Worm (Caenorhabditis elegans) whole organism, late embryonic: ENCODE results near the gene spp-9.

ENCODE experiments used
- ama-1 ChIP-seq: fragments of 150-350 bp; optimal IDR thresholded peaks from 2 replicates; lab custom pipeline; 2014
- ceh-19 ChIP-seq: fragments of 200-800 bp; sonication (Bioruptor generic); optimal IDR thresholded peaks from 2 replicates; lab custom pipeline; 2018; ENCODE audit warnings: mild to moderate bottlenecking, missing genetic modification characterization, missing compliant biosample characterization

DNA sequence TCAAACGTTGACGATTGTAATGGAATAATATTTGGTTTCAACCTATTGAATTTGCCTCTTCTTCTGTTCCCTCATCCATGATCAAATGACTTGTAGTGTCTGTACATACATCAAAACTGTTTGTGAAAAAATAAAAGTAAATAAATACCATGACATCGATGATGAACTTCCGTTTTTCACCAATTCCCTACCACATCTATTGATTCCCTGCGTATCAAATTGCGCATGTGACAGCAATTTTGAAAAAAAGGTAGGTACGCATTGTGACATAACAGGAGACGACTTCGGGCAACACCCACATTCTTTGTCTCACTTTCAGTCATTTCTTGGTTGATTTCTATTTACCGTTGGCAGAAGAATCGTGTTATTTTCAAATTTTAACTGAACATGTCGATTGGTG, 48.8 kb downstream of the spp-9 start, which contains the start of gene C35C5.9:
- no peak for TF ChIP-seq ceh-19 (GFP tag; lab: Kevin White, UChicago)
- no peak for TF ChIP-seq ama-1 (lab: Kevin White, UChicago)
